Fruit fly (Drosophila melanogaster): ENCODE data around the gene CG14691.

DNA sequence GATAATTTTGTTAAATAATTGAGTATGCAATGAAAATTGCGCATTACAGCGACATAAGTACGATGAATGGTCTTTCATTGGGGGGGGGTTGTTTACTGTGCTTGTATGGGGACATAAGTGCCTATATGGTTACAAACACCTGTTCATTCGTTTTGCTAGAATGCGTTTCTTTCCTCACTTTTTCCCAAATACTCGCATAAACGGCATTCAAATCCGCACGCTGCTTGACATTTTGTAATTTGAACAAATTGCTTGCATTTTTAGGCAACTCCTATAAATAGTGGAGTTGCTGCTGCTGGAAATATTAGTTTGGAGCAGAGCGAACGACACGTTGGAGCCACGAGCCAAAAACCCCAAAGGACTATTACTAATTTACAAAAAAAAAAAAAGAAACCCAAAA is 23.8 kb upstream of the CG14691 start, which contains the start of gene Desi:
- TF ChIP-seq CG8478 (optimal IDR thresholded peaks at IDR 0.05), result no peak
- TF ChIP-seq Dll (optimal IDR thresholded peaks at IDR 0.05), result no peak
- no peak for TF ChIP-seq psq (optimal IDR thresholded peaks at IDR 0.05)

Measured in whole organism.